Worm (Caenorhabditis elegans) whole organism, young adult: ENCODE results near the gene txt-3.

ENCODE experiments used
- ceh-27 ChIP-seq: fragments of 200-800 bp; sonication (Bioruptor generic); optimal IDR thresholded peaks from 2 replicates; lab custom pipeline; 2018; ENCODE audit warnings: mild to moderate bottlenecking, missing genetic modification characterization, moderate library complexity, missing compliant biosample characterization
- hlh-26 ChIP-seq: fragments of 200-800 bp; sonication (Bioruptor generic); conservative IDR thresholded peaks from 2 replicates; pipeline ENCODE4 v1.3.6; 2022; ENCODE audit warnings: missing genetic modification reagents, missing genetic modification characterization, missing compliant biosample characterization
- repo-1 ChIP-seq: sonication (generic microtip); optimal IDR thresholded peaks from 2 replicates; lab custom pipeline; 2017; ENCODE audit warnings: mild to moderate bottlenecking, missing genetic modification characterization, missing compliant biosample characterization
- sdz-38 ChIP-seq: sonication (generic microtip); optimal IDR thresholded peaks from 2 replicates; lab custom pipeline; 2016; ENCODE audit warnings: missing genotype, missing genetic modification characterization, missing compliant biosample characterization
- ztf-18 ChIP-seq: sonication (generic microtip); optimal IDR thresholded peaks from 2 replicates; lab custom pipeline; 2016; ENCODE audit warnings: missing genotype, mild to moderate bottlenecking, missing genetic modification characterization, missing compliant biosample characterization

- no peak for TF ChIP-seq repo-1 (tag; lab: Kevin White, UChicago)
- TF ChIP-seq ceh-27: no peak
- TF ChIP-seq sdz-38 (tag; lab: Kevin White, UChicago): no peak
- no peak for TF ChIP-seq hlh-26 (GFP tag; lab: Robert Waterston, UW)
- TF ChIP-seq ztf-18 (tag; lab: Kevin White, UChicago): no peak
These were observed 24.8 kb downstream of the txt-3 start, which contains the start of gene E03H12.7 for ce11 chrIV:4988531-4988930.
